Worm (Caenorhabditis elegans): ENCODE data around the gene F02E11.2.

DNA sequence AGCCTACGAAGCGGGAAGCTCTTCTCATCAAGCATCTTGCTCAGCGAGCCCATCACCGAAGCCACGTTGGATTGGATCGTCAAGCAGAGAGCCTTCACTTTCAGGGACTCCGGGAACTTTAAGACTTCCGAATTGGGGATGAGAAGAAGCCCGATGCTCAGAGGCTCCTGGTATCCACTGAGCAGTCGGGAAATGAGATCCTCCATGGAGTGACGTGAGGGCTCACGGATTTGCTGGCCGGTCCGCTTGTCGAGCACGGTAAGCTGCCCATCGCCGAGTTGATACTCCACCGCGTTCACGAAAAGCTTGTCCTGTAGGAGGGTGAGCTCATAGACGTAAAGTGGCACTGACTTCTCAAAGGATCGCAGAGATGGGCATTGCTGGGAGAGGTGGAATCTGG lies 15.0 kb upstream of the F02E11.2 start:
- TF ChIP-seq fkh-4 (tag; optimal IDR thresholded peaks at IDR 0.05; ENCODE audit: borderline replicate concordance) (no peak), blmp-1 (tag; optimal IDR thresholded peaks at IDR 0.05) (no peak), snpc-4 (tag; optimal IDR thresholded peaks at IDR 0.05) (no peak), unc-62 (GFP tag; optimal IDR thresholded peaks at IDR 0.05) (no peak), Y116A8C.19 (tag; optimal IDR thresholded peaks at IDR 0.05; ENCODE audit: borderline replicate concordance) (no peak), mdl-1 (tag; optimal IDR thresholded peaks at IDR 0.05) (no peak), sox-4 (tag; optimal IDR thresholded peaks at IDR 0.05) (no peak), ama-1 (optimal IDR thresholded peaks at IDR 0.05) (no peak), pqm-1 (tag; optimal IDR thresholded peaks at IDR 0.05) (no peak), skn-1 (tag; optimal IDR thresholded peaks at IDR 0.05) (no peak), mep-1 (tag; optimal IDR thresholded peaks at IDR 0.05) (no peak), ceh-90 (tag; optimal IDR thresholded peaks at IDR 0.05) (no peak), nhr-28 (tag; optimal IDR thresholded peaks at IDR 0.05) (no peak)

All from whole organism, L1 larva.